Worm (Caenorhabditis elegans): ENCODE data around the gene rfc-4.

Gene rfc-4

DNA sequence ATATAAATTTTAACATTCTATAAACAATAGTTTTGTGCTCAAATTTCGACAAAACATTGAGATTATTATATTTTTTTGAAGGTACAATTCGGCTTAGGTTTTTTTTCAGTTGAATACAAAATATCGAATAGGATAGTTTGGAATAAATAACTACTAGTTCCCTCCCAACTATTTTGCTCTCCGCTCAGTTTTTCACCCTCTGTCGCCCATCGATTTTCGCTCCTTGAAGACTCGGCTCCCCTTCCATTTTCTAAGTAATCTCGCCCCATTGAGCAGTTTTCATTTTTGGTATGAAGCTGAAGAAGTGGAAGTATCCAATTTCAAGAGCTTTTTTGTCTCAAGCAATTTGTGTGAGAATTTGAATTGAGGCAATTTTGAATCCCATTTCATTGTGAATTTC lies 1.6 kb downstream of the rfc-4 start, which contains the start of gene F31E3.2:
Gene F31E3.2 (plus strand): TSS at position 301 of the 400 bp plus-strand sequence.
- TF ChIP-seq mep-1 (tag; optimal IDR thresholded peaks at IDR 0.05) (no peak), lsy-2 (tag; optimal IDR thresholded peaks at IDR 0.05) (peak in 1 of 2 experiments; percentile 9), nhr-77 (tag; optimal IDR thresholded peaks at IDR 0.05) (no peak), tlp-1 (tag; optimal IDR thresholded peaks at IDR 0.05) (no peak)

DNA sequence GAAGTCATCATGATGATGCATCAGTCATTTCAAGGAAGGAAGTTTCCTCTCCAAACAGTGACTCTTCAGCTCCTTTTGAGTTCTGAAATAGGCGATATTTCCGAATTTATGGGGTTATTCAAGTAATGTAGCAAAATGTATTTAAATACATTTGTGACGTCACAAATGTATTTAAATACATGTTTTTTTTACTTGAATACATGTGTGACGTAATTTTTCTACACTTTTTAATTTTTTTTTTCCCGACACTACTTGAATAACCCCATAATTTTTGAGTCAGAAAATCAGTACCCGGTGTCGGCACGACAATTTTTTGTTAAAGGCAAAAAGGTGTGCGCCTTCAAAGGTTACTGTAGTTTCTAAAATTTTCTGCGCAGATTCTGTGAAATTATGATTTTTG lies 2.9 kb downstream of the rfc-4 start:
- no peak for TF ChIP-seq nhr-84 (tag; optimal IDR thresholded peaks at IDR 0.05)
- TF ChIP-seq unc-62 (GFP tag; optimal IDR thresholded peaks at IDR 0.05): no peak
- no peak for TF ChIP-seq skn-1 (tag; optimal IDR thresholded peaks at IDR 0.05)
- TF ChIP-seq egl-27 (tag; optimal IDR thresholded peaks at IDR 0.05): no peak
- no peak for TF ChIP-seq nhr-77 (tag; optimal IDR thresholded peaks at IDR 0.05)
- TF ChIP-seq sox-4 (tag; optimal IDR thresholded peaks at IDR 0.05): no peak
- TF ChIP-seq C16A3.4 (tag; optimal IDR thresholded peaks at IDR 0.05): no peak
- TF ChIP-seq dpl-1 (GFP tag; optimal IDR thresholded peaks at IDR 0.05): no peak
- TF ChIP-seq snpc-4 (tag; optimal IDR thresholded peaks at IDR 0.05): no peak
- TF ChIP-seq C04F5.9 (tag; optimal IDR thresholded peaks at IDR 0.05): no peak

DNA sequence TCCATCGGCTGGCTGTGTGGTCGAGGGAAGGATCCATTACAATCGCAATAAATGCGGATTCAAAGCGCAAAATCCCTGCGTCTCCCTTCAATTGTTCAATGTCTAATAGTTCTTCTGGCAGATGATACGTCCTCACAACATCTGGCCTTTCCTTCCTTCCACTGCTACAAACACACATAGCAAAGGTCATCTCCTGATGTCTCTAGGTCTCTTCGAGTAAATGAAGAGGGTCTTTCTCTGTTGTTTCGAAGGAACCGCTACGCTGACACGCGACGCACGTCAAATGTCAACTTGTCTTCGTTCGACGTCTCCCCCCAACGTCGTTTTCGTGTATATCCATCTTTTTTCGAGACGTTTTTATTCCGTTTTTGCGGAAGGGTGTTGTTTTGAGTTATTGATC lies 6.8 kb downstream of the rfc-4 start:
- TF ChIP-seq zag-1 (tag; optimal IDR thresholded peaks at IDR 0.05) (no peak), ets-5 (GFP tag; IDR thresholded peaks at IDR 0.05) (no peak), ceh-8 (GFP tag; optimal IDR thresholded peaks at IDR 0.05) (no peak), mdl-1 (tag; optimal IDR thresholded peaks at IDR 0.05) (peak in 1 of 2 experiments; percentile 35), hpl-2 (GFP tag; optimal IDR thresholded peaks at IDR 0.05) (no peak), elt-2 (tag; optimal IDR thresholded peaks at IDR 0.05) (no peak), grh-1 (GFP tag; IDR thresholded peaks at IDR 0.05) (no peak), fkh-10 (GFP tag; optimal IDR thresholded peaks at IDR 0.05) (no peak), nhr-237 (tag; optimal IDR thresholded peaks at IDR 0.05) (no peak), unc-130 (tag; optimal IDR thresholded peaks at IDR 0.05) (peak; percentile 75), vab-15 (tag; optimal IDR thresholded peaks at IDR 0.05) (no peak), tbx-2 (tag; optimal IDR thresholded peaks at IDR 0.05) (peak; percentile 79), ama-1 (optimal IDR thresholded peaks at IDR 0.05) (no peak), irx-1 (tag; optimal IDR thresholded peaks at IDR 0.05) (no peak), nhr-11 (tag; optimal IDR thresholded peaks at IDR 0.05) (no peak), nhr-20 (tag; optimal IDR thresholded peaks at IDR 0.05) (peak; percentile 71), pqm-1 (tag; optimal IDR thresholded peaks at IDR 0.05) (no peak), C16A3.4 (tag; optimal IDR thresholded peaks at IDR 0.05) (peak; percentile 78), nhr-90 (tag; optimal IDR thresholded peaks at IDR 0.05; ENCODE audit: poor library complexity) (peak; percentile 43), fos-1 (tag; optimal IDR thresholded peaks at IDR 0.05) (peak; percentile 34), unc-86 (tag; optimal IDR thresholded peaks at IDR 0.05) (peak; percentile 24), lin-39 (tag; optimal IDR thresholded peaks at IDR 0.05) (no peak), pag-3 (tag; optimal IDR thresholded peaks at IDR 0.05; ENCODE audit: borderline replicate concordance, insufficient read depth) (no peak), nhr-19 (GFP tag; conservative IDR thresholded peaks at IDR 0.05) (peak; percentile 62), mef-2 (tag; optimal IDR thresholded peaks at IDR 0.05) (no peak), nhr-85 (tag) (peak; percentile 92), unc-98 (GFP tag; IDR thresholded peaks at IDR 0.05) (no peak), ceh-88 (GFP tag; IDR thresholded peaks at IDR 0.05) (no peak), efl-1 (optimal IDR thresholded peaks at IDR 0.05) (peak; percentile 48 to 62), efl-1 (GFP tag; optimal IDR thresholded peaks at IDR 0.05 in 1 of 2) (peak; percentile 40 to 82), nhr-76 (tag; optimal IDR thresholded peaks at IDR 0.05) (no peak), hlh-4 (tag; optimal IDR thresholded peaks at IDR 0.05) (no peak), xbp-1 (tag; optimal IDR thresholded peaks at IDR 0.05) (peak; percentile 20), aly-2 (tag; optimal IDR thresholded peaks at IDR 0.05) (peak; percentile 11), elt-3 (tag; optimal IDR thresholded peaks at IDR 0.05) (peak in 2 of 6 experiments; percentile 17 to 65), sox-4 (tag; optimal IDR thresholded peaks at IDR 0.05) (no peak), dpl-1 (GFP tag; optimal IDR thresholded peaks at IDR 0.05) (peak; percentile 55 to 58 (median 55)), fkh-4 (tag; optimal IDR thresholded peaks at IDR 0.05; ENCODE audit: borderline replicate concordance) (no peak), rnt-1 (tag; optimal IDR thresholded peaks at IDR 0.05) (peak; percentile 68), pax-3 (tag; optimal IDR thresholded peaks at IDR 0.05) (no peak), ceh-82 (tag; optimal IDR thresholded peaks at IDR 0.05) (peak in 1 of 3 experiments; percentile 32)

Measured in whole organism, L1 larva.